Worm (Caenorhabditis elegans): ENCODE results near the gene grl-21.

grl-21 gene

ce11 chrIV:10737011-10737553, at the start of gene grl-21:
Gene grl-21 (plus strand): TSS chrIV:10737474.
- no peak for TF ChIP-seq nhr-76 (tag; optimal IDR thresholded peaks at IDR 0.05)
- no peak for TF ChIP-seq snpc-4 (tag; optimal IDR thresholded peaks at IDR 0.05)
- no peak for TF ChIP-seq sptf-1 (tag; optimal IDR thresholded peaks at IDR 0.05)
- no peak for TF ChIP-seq nhr-12 (tag; optimal IDR thresholded peaks at IDR 0.05)
- no peak for TF ChIP-seq lin-13 (tag; optimal IDR thresholded peaks at IDR 0.05)
- no peak for TF ChIP-seq unc-120 (tag; optimal IDR thresholded peaks at IDR 0.05; ENCODE audit: poor library complexity, severe bottlenecking)
- TF ChIP-seq ham-2 (GFP tag; optimal IDR thresholded peaks at IDR 0.05), result no peak
- no peak for TF ChIP-seq blmp-1 (tag; optimal IDR thresholded peaks at IDR 0.05)
- TF ChIP-seq bed-3 (GFP tag; optimal IDR thresholded peaks at IDR 0.05), result no peak
- no peak for TF ChIP-seq lsy-2 (tag; optimal IDR thresholded peaks at IDR 0.05)
- no peak for TF ChIP-seq hlh-1 (tag; optimal IDR thresholded peaks at IDR 0.05)
- TF ChIP-seq elt-3 (tag; optimal IDR thresholded peaks at IDR 0.05), result no peak
- no peak for TF ChIP-seq nhr-28 (tag; optimal IDR thresholded peaks at IDR 0.05)
- TF ChIP-seq lin-32 (GFP tag; optimal IDR thresholded peaks at IDR 0.05), result no peak

- TF ChIP-seq elt-3 (tag; optimal IDR thresholded peaks at IDR 0.05), result no peak
- TF ChIP-seq mep-1 (tag; optimal IDR thresholded peaks at IDR 0.05), result no peak
- TF ChIP-seq ceh-83 (GFP tag; optimal IDR thresholded peaks at IDR 0.05), result no peak
- TF ChIP-seq unc-62 (GFP tag; optimal IDR thresholded peaks at IDR 0.05), result no peak
- TF ChIP-seq nhr-12 (tag; optimal IDR thresholded peaks at IDR 0.05), result no peak
- no peak for TF ChIP-seq lin-32 (GFP tag; optimal IDR thresholded peaks at IDR 0.05)
- TF ChIP-seq elt-1 (tag; optimal IDR thresholded peaks at IDR 0.05; ENCODE audit: borderline replicate concordance, insufficient read depth), result no peak
- TF ChIP-seq mab-5 (tag; optimal IDR thresholded peaks at IDR 0.05), result no peak
- no peak for TF ChIP-seq cnd-1 (tag; optimal IDR thresholded peaks at IDR 0.05)
- no peak for TF ChIP-seq ceh-43 (GFP tag; optimal IDR thresholded peaks at IDR 0.05)
- TF ChIP-seq ces-1 (GFP tag; optimal IDR thresholded peaks at IDR 0.05), result no peak
- TF ChIP-seq zip-8 (tag; optimal IDR thresholded peaks at IDR 0.05), result no peak
- no peak for TF ChIP-seq nhr-2 (tag; optimal IDR thresholded peaks at IDR 0.05)
- no peak for TF ChIP-seq M03D4.4 (tag; optimal IDR thresholded peaks at IDR 0.05)
- TF ChIP-seq ham-2 (GFP tag; optimal IDR thresholded peaks at IDR 0.05), result no peak
- TF ChIP-seq sptf-1 (tag; optimal IDR thresholded peaks at IDR 0.05), result no peak
- TF ChIP-seq nhr-76 (tag; optimal IDR thresholded peaks at IDR 0.05), result no peak
- no peak for TF ChIP-seq unc-120 (tag; optimal IDR thresholded peaks at IDR 0.05; ENCODE audit: poor library complexity, severe bottlenecking)
These were observed 48.2 kb upstream of the grl-21 start, which contains the start of gene R102.3 for ce11 chrIV:10688972-10689567. Gene R102.3 (plus strand): TSS chrIV:10689517.

ce11 chrIV:10690139-10690538, 47.1 kb upstream of the grl-21 start, which contains the start of gene R102.8:
Gene R102.8 (minus strand): TSS chrIV:10690239.
- no peak for TF ChIP-seq ces-1 (GFP tag; optimal IDR thresholded peaks at IDR 0.05)

- TF ChIP-seq unc-62 (GFP tag; optimal IDR thresholded peaks at IDR 0.05) (no peak), drap-1 (GFP tag; optimal IDR thresholded peaks at IDR 0.05) (no peak), elt-1 (tag; optimal IDR thresholded peaks at IDR 0.05; ENCODE audit: borderline replicate concordance, insufficient read depth) (no peak), nhr-12 (tag; optimal IDR thresholded peaks at IDR 0.05) (no peak), mab-5 (tag; optimal IDR thresholded peaks at IDR 0.05) (no peak), nhr-237 (tag; optimal IDR thresholded peaks at IDR 0.05) (no peak), ceh-83 (GFP tag; optimal IDR thresholded peaks at IDR 0.05) (no peak), nhr-28 (tag; optimal IDR thresholded peaks at IDR 0.05) (no peak), blmp-1 (tag; optimal IDR thresholded peaks at IDR 0.05) (no peak), ham-2 (GFP tag; optimal IDR thresholded peaks at IDR 0.05) (no peak), unc-39 (tag; optimal IDR thresholded peaks at IDR 0.05) (no peak), bed-3 (GFP tag; optimal IDR thresholded peaks at IDR 0.05) (no peak), mep-1 (tag; optimal IDR thresholded peaks at IDR 0.05) (no peak), sem-2 (GFP tag; optimal IDR thresholded peaks at IDR 0.05) (no peak), lsy-2 (tag; optimal IDR thresholded peaks at IDR 0.05) (no peak), tbx-8 (GFP tag; optimal IDR thresholded peaks at IDR 0.05) (no peak), mls-2 (tag; optimal IDR thresholded peaks at IDR 0.05) (no peak), nhr-76 (tag; optimal IDR thresholded peaks at IDR 0.05) (no peak), flh-1 (GFP tag; optimal IDR thresholded peaks at IDR 0.05) (no peak)
These were observed 42.1 kb upstream of the grl-21 start, which contains the start of gene R102.4 for ce11 chrIV:10695203-10695602. Gene R102.4 (minus strand): TSS chrIV:10695303.

Data from whole organism, mixed stage, embryonic.